Worm (Caenorhabditis elegans) whole organism, midembryonic: ENCODE measurements around the gene cnt-1.

Experiments used
- T22C8.4 ChIP-seq: fragments of 200-800 bp; sonication (Bioruptor generic); IDR thresholded peaks from 2 replicates; pipeline ENCODE4 v1.3.6; 2022; ENCODE audit warnings: missing genetic modification characterization, missing compliant biosample characterization
- cog-1 ChIP-seq: sonication (generic microtip); optimal IDR thresholded peaks from 2 replicates; lab custom pipeline; 2016; ENCODE audit warnings: missing genetic modification characterization, missing compliant biosample characterization
- flt-1 ChIP-seq: fragments of 200-800 bp; sonication (Bioruptor generic); IDR thresholded peaks from 2 replicates; pipeline ENCODE4 v1.3.6; 2022; ENCODE audit warnings: missing genetic modification characterization, missing compliant biosample characterization
- klf-2 ChIP-seq: fragments of 200-800 bp; sonication (Bioruptor generic); conservative IDR thresholded peaks from 2 replicates; pipeline ENCODE4 v1.3.6; 2022; ENCODE audit warnings: missing genetic modification reagents, missing genetic modification characterization, missing compliant biosample characterization
- med-1 ChIP-seq: sonication (generic microtip); optimal IDR thresholded peaks from 2 replicates; lab custom pipeline; 2017; ENCODE audit warnings: missing genetic modification characterization, mild to moderate bottlenecking, missing compliant biosample characterization, antibody characterized with exemption, missing genetic modification reagents; ENCODE audit not compliant: insufficient read depth
- ref-1 ChIP-seq: fragments of 200-800 bp; sonication (Bioruptor generic); conservative IDR thresholded peaks from 2 replicates; pipeline ENCODE4 v1.3.6; 2022; ENCODE audit warnings: missing genetic modification reagents, missing genetic modification characterization, missing compliant biosample characterization
- tab-1 ChIP-seq: fragments of 200-800 bp; sonication (Bioruptor generic); IDR thresholded peaks from 2 replicates; pipeline ENCODE4 v1.3.6; 2022; ENCODE audit warnings: missing genetic modification characterization, missing compliant biosample characterization
- ztf-23 ChIP-seq: fragments of 200-800 bp; sonication (Bioruptor generic); IDR thresholded peaks from 2 replicates; pipeline ENCODE4 v1.3.6; 2022; ENCODE audit warnings: missing genetic modification reagents, missing genetic modification characterization, missing compliant biosample characterization
- ztf-29 ChIP-seq: fragments of 200-800 bp; sonication (Bioruptor generic); IDR thresholded peaks from 2 replicates; pipeline ENCODE4 v1.3.6; 2022; ENCODE audit warnings: missing genetic modification reagents, missing genetic modification characterization, missing compliant biosample characterization

Gene cnt-1

DNA sequence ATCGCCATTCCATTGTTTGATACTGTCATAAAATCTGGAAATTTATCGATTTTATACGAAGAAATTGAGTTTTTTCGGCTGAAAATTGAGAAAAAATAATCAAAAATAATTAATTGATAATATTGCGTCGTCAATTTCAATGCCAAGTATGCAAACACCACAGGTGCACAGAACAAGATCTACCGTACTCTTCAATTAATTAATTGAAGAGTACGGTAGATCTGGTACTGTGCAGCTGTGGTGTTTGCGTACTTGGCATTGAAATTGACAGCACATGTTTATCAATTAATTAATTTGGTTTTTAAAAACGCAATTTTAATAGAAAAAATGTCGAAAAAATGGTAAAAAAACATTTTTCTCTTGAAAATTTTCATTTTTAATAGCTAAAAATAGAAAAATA, at the start of gene cnt-1:
cnt-1 (minus strand) TSS at position 36 of the 400 bp plus-strand sequence.
- TF ChIP-seq flt-1 (GFP tag; lab: Robert Waterston, UW) (no peak), ref-1 (GFP tag; lab: Robert Waterston, UW) (no peak), cog-1 (tag; lab: Kevin White, UChicago) (no peak), ztf-23 (no peak), tab-1 (no peak), klf-2 (GFP tag; lab: Robert Waterston, UW) (no peak), ztf-29 (GFP tag; lab: Robert Waterston, UW) (no peak), T22C8.4 (no peak), med-1 (GFP tag; lab: Kevin White, UChicago) (no peak)

DNA sequence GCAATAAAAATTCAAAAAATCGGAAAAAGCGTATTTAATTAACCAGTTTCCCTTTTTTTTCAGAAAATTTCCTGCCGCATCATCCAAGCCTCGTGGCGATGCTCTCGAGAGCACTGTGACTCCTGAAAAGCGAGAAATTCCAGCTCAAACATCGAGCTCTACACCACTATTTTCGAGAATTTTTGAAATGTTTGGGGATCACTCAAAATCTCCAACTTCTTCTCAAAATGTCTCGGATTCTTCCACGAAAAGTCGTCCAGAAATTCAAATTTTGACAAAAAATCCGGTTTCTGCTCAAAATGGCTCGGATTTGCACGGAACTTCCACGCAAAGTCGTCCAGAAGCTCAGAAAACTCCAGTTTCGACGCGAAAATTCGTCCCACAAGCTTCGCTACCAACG, 49.3 kb upstream of the cnt-1 start:
- TF ChIP-seq klf-2 (GFP tag; lab: Robert Waterston, UW) = no peak
- no peak for TF ChIP-seq ref-1 (GFP tag; lab: Robert Waterston, UW)
- TF ChIP-seq flt-1 (GFP tag; lab: Robert Waterston, UW) = no peak

DNA sequence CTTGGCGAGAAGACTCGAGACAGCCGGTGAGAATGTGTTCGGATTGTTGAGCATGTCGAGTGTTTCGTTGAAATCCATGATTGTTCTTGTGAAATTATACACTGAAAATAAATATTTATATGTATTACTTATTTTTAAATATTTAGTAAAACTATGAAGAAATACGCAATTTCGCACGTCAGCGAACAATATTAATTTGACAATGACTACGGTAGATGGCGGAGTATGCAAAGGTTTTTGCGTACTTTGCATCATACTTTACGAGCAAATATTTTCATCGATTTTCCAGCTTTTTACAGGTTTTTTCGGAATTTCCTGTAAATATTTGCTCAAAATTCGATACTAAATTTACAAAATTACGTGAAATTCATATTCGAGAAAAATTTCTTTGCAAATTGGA, 42.2 kb upstream of the cnt-1 start, which contains the start of gene set-24:
set-24 (minus strand) TSS at position 101 of the 400 bp plus-strand sequence.
- no peak for TF ChIP-seq T22C8.4
- TF ChIP-seq flt-1 (GFP tag; lab: Robert Waterston, UW) = no peak

DNA sequence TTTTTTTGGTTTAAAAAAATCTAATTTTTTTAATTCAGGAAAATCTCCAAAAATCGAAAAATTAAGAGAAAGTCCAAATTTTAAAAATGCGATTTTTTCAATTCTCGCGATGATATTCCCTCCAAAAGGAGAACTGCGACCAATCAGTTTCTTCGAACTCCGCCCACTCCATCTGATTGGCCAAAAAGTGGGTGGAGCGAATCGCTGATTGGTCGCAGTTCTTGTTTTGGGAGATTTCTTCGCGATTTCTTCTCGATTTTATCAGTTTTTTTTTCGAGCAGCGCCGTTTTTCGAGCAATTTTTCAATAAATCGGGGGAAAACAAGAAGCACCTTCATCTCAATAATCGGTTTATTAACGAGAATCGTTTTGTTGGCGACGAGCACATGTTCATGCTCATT, 41.7 kb upstream of the cnt-1 start:
- no peak for TF ChIP-seq T22C8.4
- no peak for TF ChIP-seq ztf-29 (GFP tag; lab: Robert Waterston, UW)
- TF ChIP-seq tab-1 = no peak
- TF ChIP-seq klf-2 (GFP tag; lab: Robert Waterston, UW) = no peak
- no peak for TF ChIP-seq ztf-23

DNA sequence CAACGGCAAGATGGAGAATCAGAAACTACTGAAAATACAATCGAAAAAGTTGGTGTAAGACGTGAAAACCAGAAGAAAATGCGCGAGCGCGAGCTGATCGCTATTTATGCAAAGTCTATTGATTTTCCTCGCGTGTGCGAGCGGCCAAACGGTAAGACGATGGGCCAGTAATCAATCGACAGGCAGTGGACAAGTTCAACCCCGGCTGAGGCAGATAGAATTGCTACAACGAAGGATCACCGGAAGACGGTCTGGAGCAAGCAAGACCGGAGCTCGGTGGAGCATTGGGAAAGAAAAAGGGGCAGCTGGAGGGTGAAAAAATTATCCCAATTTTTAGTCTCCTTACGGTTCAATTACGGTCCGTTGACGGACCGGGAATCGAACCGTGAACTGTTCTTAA, 34.0 kb upstream of the cnt-1 start:
- TF ChIP-seq flt-1 (GFP tag; lab: Robert Waterston, UW) = peak; percentile 82
- TF ChIP-seq ztf-23 = peak; percentile 67; the same call in 1 of the 2 replicates
- peak; percentile 56 for TF ChIP-seq T22C8.4
- TF ChIP-seq tab-1 = peak; percentile 68; the same call in 1 of the 2 replicates
- peak; percentile 49 for TF ChIP-seq ref-1 (GFP tag; lab: Robert Waterston, UW)

DNA sequence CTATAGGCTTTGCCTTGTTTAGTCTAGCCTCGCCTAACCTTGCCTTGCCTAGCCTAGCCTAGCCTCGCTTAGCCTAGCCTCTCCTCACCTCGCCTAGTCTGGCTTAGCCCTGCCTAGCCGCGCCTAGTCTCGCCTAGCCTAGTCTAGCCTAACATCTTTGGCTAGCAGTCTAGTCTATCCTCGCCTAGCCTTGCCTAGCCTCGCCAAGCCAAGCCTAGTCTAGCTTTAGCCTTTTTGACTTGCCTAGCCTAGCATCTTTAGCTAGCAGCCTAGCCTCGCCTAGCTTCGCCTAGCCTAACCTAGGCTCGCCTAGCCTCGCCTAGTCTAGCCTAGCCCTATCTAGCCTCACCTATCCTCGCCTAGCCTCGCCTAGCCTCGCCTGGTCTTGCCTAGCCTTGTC, 22.3 kb upstream of the cnt-1 start:
- TF ChIP-seq cog-1 (tag; lab: Kevin White, UChicago) = no peak
- TF ChIP-seq flt-1 (GFP tag; lab: Robert Waterston, UW) = no peak
- no peak for TF ChIP-seq ztf-29 (GFP tag; lab: Robert Waterston, UW)
- TF ChIP-seq med-1 (GFP tag; lab: Kevin White, UChicago) = no peak
- no peak for TF ChIP-seq ztf-23
- no peak for TF ChIP-seq ref-1 (GFP tag; lab: Robert Waterston, UW)
- TF ChIP-seq tab-1 = no peak
- no peak for TF ChIP-seq klf-2 (GFP tag; lab: Robert Waterston, UW)
- TF ChIP-seq T22C8.4 = no peak

DNA sequence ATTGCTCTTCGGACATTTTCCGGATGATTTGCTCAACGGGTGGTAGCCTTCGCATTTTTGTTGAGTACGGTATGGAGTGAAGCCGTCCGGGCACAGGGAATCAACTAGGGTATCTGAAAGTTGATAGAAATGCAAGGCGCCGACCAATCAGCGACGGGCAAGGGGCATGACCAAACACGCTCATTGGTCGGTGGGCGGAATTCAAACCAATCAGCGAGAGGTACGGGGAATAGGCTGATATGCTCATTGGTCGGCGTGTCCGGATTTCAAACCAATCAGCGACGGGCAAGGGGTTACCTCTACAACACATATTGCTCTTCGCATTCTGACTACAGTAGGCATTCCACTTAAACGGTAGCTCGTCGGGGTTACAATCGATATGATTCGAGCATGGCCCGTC, 20.2 kb upstream of the cnt-1 start:
- TF ChIP-seq cog-1 (tag; lab: Kevin White, UChicago) (no peak), flt-1 (GFP tag; lab: Robert Waterston, UW) (no peak), ztf-23 (no peak), ref-1 (GFP tag; lab: Robert Waterston, UW) (no peak), ztf-29 (GFP tag; lab: Robert Waterston, UW) (no peak), T22C8.4 (no peak), klf-2 (GFP tag; lab: Robert Waterston, UW) (no peak), med-1 (GFP tag; lab: Kevin White, UChicago) (no peak), tab-1 (no peak)

DNA sequence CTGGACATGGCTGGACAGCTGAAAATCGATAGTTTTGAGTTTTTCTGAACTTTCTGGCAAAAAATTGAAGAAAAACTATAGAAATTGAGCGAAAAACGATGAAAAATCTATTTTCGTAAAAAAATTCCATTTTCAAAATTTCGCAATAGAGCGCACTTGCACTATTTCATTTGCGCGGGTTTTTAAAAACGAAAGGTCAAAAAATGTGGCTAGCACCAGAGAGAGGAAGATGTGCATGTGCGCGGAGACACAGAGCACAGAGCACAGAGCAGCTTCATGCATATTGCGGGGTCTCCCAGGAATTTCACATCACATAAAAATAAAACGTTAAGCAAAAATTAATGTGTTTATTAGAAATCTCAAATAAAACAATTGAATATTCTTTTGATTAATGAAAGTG, 19.2 kb upstream of the cnt-1 start, which contains the start of gene Y17G7B.18:
Y17G7B.18 (minus strand) TSS at position 18 of the 400 bp plus-strand sequence.
- TF ChIP-seq tab-1 = no peak
- TF ChIP-seq cog-1 (tag; lab: Kevin White, UChicago) = no peak
- no peak for TF ChIP-seq T22C8.4
- TF ChIP-seq ref-1 (GFP tag; lab: Robert Waterston, UW) = no peak
- 0 out of 2 replicates have a peak, but pooled peaks have one; percentile 37 for TF ChIP-seq ztf-23

DNA sequence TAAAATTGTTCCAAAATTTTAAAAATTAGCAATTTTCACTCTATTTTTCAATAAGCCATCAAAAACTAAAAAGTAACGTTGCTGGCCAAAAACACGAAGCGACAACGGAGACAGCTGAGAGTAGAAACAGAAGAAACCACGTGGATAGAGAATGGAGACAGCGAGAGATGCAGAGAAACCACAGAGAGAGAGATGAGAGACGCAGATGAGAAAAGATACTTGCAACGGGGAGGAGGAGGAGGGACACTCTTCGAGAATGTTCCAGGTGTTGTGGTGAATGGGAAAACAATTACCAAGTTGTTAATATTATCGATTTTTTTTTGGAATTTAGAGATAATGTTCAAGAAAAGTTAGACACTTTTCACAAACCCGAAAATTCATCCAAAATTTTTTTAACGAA, 13.7 kb upstream of the cnt-1 start:
- TF ChIP-seq med-1 (GFP tag; lab: Kevin White, UChicago) = no peak
- TF ChIP-seq klf-2 (GFP tag; lab: Robert Waterston, UW) = no peak
- TF ChIP-seq cog-1 (tag; lab: Kevin White, UChicago) = peak; percentile 86
- TF ChIP-seq flt-1 (GFP tag; lab: Robert Waterston, UW) = peak; percentile 61; the same call in 1 of the 2 replicates
- peak; percentile 60; the same call in 1 of the 2 replicates for TF ChIP-seq ztf-23
- no peak for TF ChIP-seq ref-1 (GFP tag; lab: Robert Waterston, UW)
- no peak for TF ChIP-seq ztf-29 (GFP tag; lab: Robert Waterston, UW)
- no peak; the same call in 1 of the 2 replicates for TF ChIP-seq tab-1
- TF ChIP-seq T22C8.4 = peak; percentile 75; the same call in 1 of the 2 replicates

DNA sequence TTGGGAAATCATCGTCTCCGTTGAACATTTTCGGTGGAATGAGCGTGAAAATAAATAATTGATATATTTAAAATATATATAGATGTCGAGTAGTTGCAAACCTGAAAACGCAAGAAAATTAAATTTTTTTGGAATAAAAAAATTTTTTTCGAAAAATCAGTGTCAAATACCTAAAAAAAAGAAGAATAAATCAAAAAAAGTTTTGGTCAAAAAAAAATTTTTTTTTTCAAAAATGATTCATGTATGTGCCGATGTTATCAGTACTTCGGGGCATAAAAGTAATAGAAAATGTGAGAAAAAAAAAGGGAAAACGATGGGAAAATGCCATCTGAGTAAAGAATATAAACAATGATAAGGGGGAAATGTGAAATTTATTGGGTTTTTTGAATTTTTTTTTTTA, 11.2 kb upstream of the cnt-1 start, which contains the start of gene Y17G7B.17:
Y17G7B.17 (minus strand) TSS at position 101 of the 400 bp plus-strand sequence.
- TF ChIP-seq ztf-29 (GFP tag; lab: Robert Waterston, UW) = no peak
- TF ChIP-seq ztf-23 = no peak
- TF ChIP-seq tab-1 = no peak
- no peak for TF ChIP-seq flt-1 (GFP tag; lab: Robert Waterston, UW)
- no peak for TF ChIP-seq cog-1 (tag; lab: Kevin White, UChicago)
- TF ChIP-seq med-1 (GFP tag; lab: Kevin White, UChicago) = no peak

DNA sequence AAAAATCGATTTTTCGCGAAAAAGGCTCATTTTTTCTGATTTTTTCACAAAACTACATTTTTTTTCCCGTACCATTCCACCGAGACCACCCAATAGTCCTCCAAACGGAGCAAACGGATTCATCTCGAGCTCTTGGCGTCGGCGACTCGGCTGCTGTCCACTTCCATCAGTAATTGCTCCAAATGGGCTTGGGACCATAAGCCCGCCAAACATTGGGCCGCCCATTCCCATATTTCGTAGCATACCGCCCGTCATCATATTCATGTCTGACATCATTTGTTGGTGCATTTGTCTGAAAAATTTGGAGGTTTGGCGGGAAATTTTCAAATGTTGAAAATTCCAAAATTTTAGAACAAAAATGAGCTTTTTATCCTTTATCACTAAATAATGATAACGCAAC, 10.0 kb upstream of the cnt-1 start:
- TF ChIP-seq ztf-23 (no peak), cog-1 (tag; lab: Kevin White, UChicago) (no peak), ztf-29 (GFP tag; lab: Robert Waterston, UW) (no peak), tab-1 (no peak), klf-2 (GFP tag; lab: Robert Waterston, UW) (no peak), T22C8.4 (no peak), flt-1 (GFP tag; lab: Robert Waterston, UW) (no peak), med-1 (GFP tag; lab: Kevin White, UChicago) (no peak), ref-1 (GFP tag; lab: Robert Waterston, UW) (no peak)
